Worm (Caenorhabditis elegans) whole organism, L1 larva: ENCODE results near the gene M153.5.
A peak's percentile ranks its signal among the peaks of the same experiment; 100 is the strongest.

ENCODE experiments used
- elt-2 ChIP-seq: sonication (generic microtip); optimal IDR thresholded peaks from 2 replicates; lab custom pipeline; 2016; ENCODE audit warnings: missing genetic modification characterization, mild to moderate bottlenecking, inconsistent platforms, missing compliant biosample characterization, missing genetic modification reagents
- elt-3 ChIP-seq, 6 experiments: fragments of 150-350 bp in 1 of 6; sonication (generic microtip); optimal IDR thresholded peaks; 2 replicates each; lab custom pipeline; 2017 to 2018; ENCODE audit warnings: missing biosample characterization in 6 of 6, missing genetic modification characterization in 6 of 6, inconsistent platforms in 1 of 6
- fkh-10 ChIP-seq: sonication (generic microtip); optimal IDR thresholded peaks from 2 replicates; lab custom pipeline; 2017; ENCODE audit warnings: missing biosample characterization, missing genetic modification reagents, missing genetic modification characterization
- isw-1 ChIP-seq: fragments of 200-800 bp; sonication (Bioruptor generic); IDR thresholded peaks from 2 replicates; pipeline ENCODE4 v1.3.6; 2022; ENCODE audit warnings: missing genetic modification characterization, missing compliant biosample characterization
- lin-13 ChIP-seq: fragments of 150-350 bp; optimal IDR thresholded peaks from 2 replicates; lab custom pipeline; 2014; ENCODE audit warnings: missing biosample characterization, missing genetic modification reagents, missing genetic modification characterization
- lin-39 ChIP-seq: fragments of 150-350 bp; optimal IDR thresholded peaks from 2 replicates; lab custom pipeline; 2014; ENCODE audit warnings: missing biosample characterization, missing genetic modification reagents, missing genetic modification characterization
- mdl-1 ChIP-seq, 2 experiments: fragments of 150-350 bp; optimal IDR thresholded peaks; 2 replicates each; lab custom pipeline; 2014 to 2017; ENCODE audit warnings: missing biosample characterization in 2 of 2, missing genetic modification characterization in 2 of 2, inconsistent platforms in 1 of 2
- skn-1 ChIP-seq: fragments of 150-350 bp; optimal IDR thresholded peaks from 2 replicates; lab custom pipeline; 2014; ENCODE audit warnings: missing biosample characterization, missing genetic modification characterization
- sup-37 ChIP-seq: fragments of 200-800 bp; sonication (Bioruptor generic); optimal IDR thresholded peaks from 2 replicates; lab custom pipeline; 2018; ENCODE audit warnings: mild to moderate bottlenecking, missing genetic modification characterization, missing compliant biosample characterization
- xbp-1 ChIP-seq: sonication (generic microtip); optimal IDR thresholded peaks from 2 replicates; lab custom pipeline; 2016; ENCODE audit warnings: missing genetic modification characterization, missing compliant biosample characterization

DNA sequence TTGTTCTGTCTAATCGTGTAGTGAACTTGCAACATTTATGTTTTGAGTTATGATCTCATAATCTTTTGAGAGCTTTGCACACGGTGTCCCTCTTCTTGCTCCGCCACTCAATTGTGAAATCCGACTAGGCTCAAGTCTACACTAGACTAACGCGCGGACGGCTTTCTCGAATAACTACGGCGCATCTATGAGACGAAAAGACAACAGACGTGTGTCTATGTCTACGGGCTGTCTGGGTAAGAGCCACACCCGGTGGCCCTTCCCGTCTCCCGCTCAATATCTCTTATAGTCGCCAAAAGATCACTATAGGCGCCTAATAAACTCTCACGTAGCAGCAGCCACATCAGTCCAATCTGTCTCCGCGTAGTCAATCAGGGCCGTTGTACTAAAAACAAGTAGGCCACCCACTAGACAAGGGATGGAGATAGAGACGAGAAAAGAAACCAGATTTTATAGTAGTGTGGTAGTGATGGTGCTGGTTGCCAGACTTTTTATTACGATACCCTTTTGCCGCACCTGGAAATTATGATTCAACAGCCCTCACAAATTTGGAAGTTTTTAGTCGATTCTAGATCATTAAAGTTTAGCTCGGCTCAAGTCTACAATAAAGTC lies 32.0 kb downstream of the M153.5 start:
- TF ChIP-seq xbp-1 (tag; lab: Kevin White, UChicago) (no peak), lin-39 (tag; lab: Kevin White, UChicago) (no peak), isw-1 (GFP tag; lab: Robert Waterston, UW) (no peak), mdl-1 (tag; optimal IDR thresholded peaks at IDR 0.05; lab: Kevin White, UChicago) (no peak), lin-13 (GFP tag; lab: Kevin White, UChicago) (no peak), skn-1 (tag; lab: Kevin White, UChicago) (no peak), elt-2 (tag; lab: Kevin White, UChicago) (no peak), sup-37 (GFP tag; lab: Kevin White, UChicago) (peak; percentile 36), elt-3 (tag; optimal IDR thresholded peaks at IDR 0.05; lab: Kevin White, UChicago) (no peak), fkh-10 (GFP tag; lab: Kevin White, UChicago) (no peak)
